Fruit fly (Drosophila melanogaster) whole organism, embryonic: Measurements from ENCODE around the gene Lip2.

Experiments
- Adf1 ChIP-seq: fragments of 200-800 bp; sonication (Bioruptor generic); IDR thresholded peaks from 2 replicates; pipeline ENCODE4 v1.3.6; 2022; ENCODE audit warnings: missing biosample characterization, missing genetic modification characterization
- C15 ChIP-seq: fragments of 200-800 bp; sonication (Bioruptor generic); IDR thresholded peaks from 3 replicates; pipeline ENCODE4 v1.3.6; 2022; ENCODE audit warnings: missing biosample characterization, missing genetic modification characterization
- CG10366 ChIP-seq: fragments of 200-800 bp; sonication (Bioruptor generic); IDR thresholded peaks from 2 replicates; pipeline ENCODE4 v1.3.6; 2022; ENCODE audit warnings: missing biosample characterization, missing genetic modification characterization
- CG12071 ChIP-seq: fragments of 200-800 bp; sonication (Bioruptor generic); optimal IDR thresholded peaks from 3 replicates; lab custom pipeline; 2018; ENCODE audit warnings: missing biosample characterization, mild to moderate bottlenecking, missing genetic modification characterization
- CG1233 ChIP-seq: fragments of 200-800 bp; sonication (Bioruptor generic); optimal IDR thresholded peaks from 4 replicates; lab custom pipeline; 2018; ENCODE audit warnings: missing biosample characterization, mild to moderate bottlenecking, missing genetic modification characterization
- CG15073 ChIP-seq: fragments of 200-800 bp; sonication (Bioruptor generic); optimal IDR thresholded peaks from 2 replicates; lab custom pipeline; 2016; ENCODE audit warnings: missing biosample characterization, missing genetic modification characterization
- CG17361 ChIP-seq: fragments of 200-800 bp; sonication (Bioruptor generic); IDR thresholded peaks from 3 replicates; pipeline ENCODE4 v1.3.6; 2022; ENCODE audit warnings: missing biosample characterization, missing genetic modification characterization
- CG2120 ChIP-seq: fragments of 200-800 bp; sonication (Bioruptor generic); optimal IDR thresholded peaks from 3 replicates; lab custom pipeline; 2016; ENCODE audit warnings: missing biosample characterization, missing genetic modification characterization
- CG2129 ChIP-seq: fragments of 200-800 bp; sonication (Bioruptor generic); IDR thresholded peaks from 2 replicates; pipeline ENCODE4 v1.3.6; 2022; ENCODE audit warnings: missing biosample characterization, missing genetic modification characterization; ENCODE audit not compliant: partially characterized antibody
- CG2712 ChIP-seq: fragments of 200-800 bp; optimal IDR thresholded peaks from 3 replicates; lab custom pipeline; 2019; ENCODE audit warnings: missing biosample characterization, mild to moderate bottlenecking, missing genetic modification characterization, moderate library complexity
- CG3065 ChIP-seq: fragments of 200-800 bp; sonication (Bioruptor generic); optimal IDR thresholded peaks from 2 replicates; lab custom pipeline; 2016; ENCODE audit warnings: missing biosample characterization, missing genetic modification characterization
- CG4360 ChIP-seq: fragments of 200-800 bp; sonication (Bioruptor generic); IDR thresholded peaks from 2 replicates; pipeline ENCODE4 v1.3.6; 2022; ENCODE audit warnings: missing biosample characterization, missing genetic modification characterization
- CG6654 ChIP-seq: fragments of 200-800 bp; sonication (Bioruptor generic); optimal IDR thresholded peaks from 2 replicates; lab custom pipeline; 2017; ENCODE audit warnings: missing biosample characterization, mild to moderate bottlenecking, missing genetic modification characterization
- CG6689 ChIP-seq: fragments of 200-800 bp; sonication (Bioruptor generic); IDR thresholded peaks from 2 replicates; pipeline ENCODE4 v1.3.6; 2022; ENCODE audit warnings: missing biosample characterization, missing genetic modification characterization
- CG7963 ChIP-seq: fragments of 200-800 bp; sonication (Bioruptor generic); IDR thresholded peaks from 3 replicates; pipeline ENCODE4 v1.3.6; 2022; ENCODE audit warnings: missing biosample characterization, missing genetic modification characterization; ENCODE audit not compliant: partially characterized antibody
- CG8765 ChIP-seq: fragments of 200-800 bp; sonication (Bioruptor generic); IDR thresholded peaks from 2 replicates; pipeline ENCODE4 v1.3.6; 2022; ENCODE audit warnings: missing biosample characterization, missing genetic modification characterization
- CG8924 ChIP-seq: fragments of 200-800 bp; optimal IDR thresholded peaks from 3 replicates; lab custom pipeline; 2019; ENCODE audit warnings: missing biosample characterization, mild to moderate bottlenecking, missing genetic modification characterization, moderate library complexity
- CG9437 ChIP-seq: fragments of 200-800 bp; sonication (Bioruptor generic); optimal IDR thresholded peaks from 2 replicates; lab custom pipeline; 2018; ENCODE audit warnings: missing biosample characterization, mild to moderate bottlenecking, missing genetic modification characterization
- H15 ChIP-seq: fragments of 200-800 bp; sonication (Bioruptor generic); IDR thresholded peaks from 3 replicates; pipeline ENCODE4 v1.3.6; 2022; ENCODE audit warnings: missing biosample characterization, missing genetic modification characterization
- HmgZ ChIP-seq: fragments of 200-800 bp; sonication (Bioruptor generic); optimal IDR thresholded peaks from 2 replicates; lab custom pipeline; 2018; ENCODE audit warnings: missing biosample characterization, mild to moderate bottlenecking, missing genetic modification characterization
- Hmx ChIP-seq: fragments of 200-800 bp; sonication (Bioruptor generic); optimal IDR thresholded peaks from 2 replicates; lab custom pipeline; 2016; ENCODE audit warnings: missing biosample characterization, missing genetic modification characterization
- MESR4 ChIP-seq: fragments of 200-800 bp; sonication (Bioruptor generic); optimal IDR thresholded peaks from 2 replicates; lab custom pipeline; 2018; ENCODE audit warnings: missing biosample characterization, mild to moderate bottlenecking, missing genetic modification characterization, moderate library complexity
- Mes4 ChIP-seq: fragments of 200-800 bp; sonication (Bioruptor generic); optimal IDR thresholded peaks from 2 replicates; lab custom pipeline; 2016; ENCODE audit warnings: missing biosample characterization, missing genetic modification characterization
- NC2β ChIP-seq: fragments of 200-800 bp; sonication (Bioruptor generic); optimal IDR thresholded peaks from 2 replicates; lab custom pipeline; 2016; ENCODE audit warnings: missing biosample characterization, missing genetic modification characterization
- Nf-YA ChIP-seq: fragments of 200-800 bp; sonication (Bioruptor generic); IDR thresholded peaks from 2 replicates; pipeline ENCODE4 v1.3.6; 2022; ENCODE audit warnings: missing biosample characterization, missing genetic modification characterization
- Optix ChIP-seq: fragments of 200-800 bp; sonication (Bioruptor generic); IDR thresholded peaks from 3 replicates; pipeline ENCODE4 v1.3.6; 2022; ENCODE audit warnings: missing biosample characterization, missing genetic modification characterization
- Pdp1 ChIP-seq, 2 experiments: fragments of 200-800 bp; sonication (Bioruptor generic); optimal IDR thresholded peaks; 3 replicates each; lab custom pipeline; 2016; ENCODE audit warnings: missing biosample characterization in 2 of 2, missing genetic modification characterization in 2 of 2, mild to moderate bottlenecking in 1 of 2, moderate library complexity in 1 of 2
- Ptx1 ChIP-seq: fragments of 200-800 bp; sonication (Bioruptor generic); IDR thresholded peaks from 2 replicates; pipeline ENCODE4 v1.3.6; 2022; ENCODE audit warnings: missing biosample characterization, missing genetic modification characterization
- Side ChIP-seq: fragments of 200-800 bp; sonication (Bioruptor generic); optimal IDR thresholded peaks from 2 replicates; lab custom pipeline; 2016; ENCODE audit warnings: missing biosample characterization, missing genetic modification characterization
- Trl ChIP-seq, 3 experiments: fragments of >200 bp in 2 of 3; fragments of 200-800 bp in 1 of 3; sonication (Bioruptor generic) in 1 of 3; optimal IDR thresholded peaks; 2 replicates in 1 of 3; 3 replicates in 2 of 3; lab custom pipeline; 2016 to 2017; ENCODE audit warnings: missing biosample characterization in 1 of 3, missing genetic modification characterization in 1 of 3
- Usf ChIP-seq: fragments of 200-800 bp; sonication (Bioruptor generic); optimal IDR thresholded peaks from 2 replicates; lab custom pipeline; 2017; ENCODE audit warnings: missing genotype, missing biosample characterization, missing genetic modification characterization
- Vsx1 ChIP-seq: fragments of 200-800 bp; sonication (Bioruptor generic); optimal IDR thresholded peaks from 2 replicates; lab custom pipeline; 2017; ENCODE audit warnings: missing biosample characterization, mild to moderate bottlenecking, missing genetic modification characterization, missing genetic modification reagents
- Xbp1 ChIP-seq: fragments of 200-800 bp; sonication (Bioruptor generic); optimal IDR thresholded peaks from 3 replicates; lab custom pipeline; 2016; ENCODE audit warnings: missing biosample characterization, mild to moderate bottlenecking, missing genetic modification characterization
- az2 ChIP-seq: fragments of 200-800 bp; sonication (Bioruptor generic); optimal IDR thresholded peaks from 3 replicates; lab custom pipeline; 2016; ENCODE audit warnings: missing biosample characterization, missing genetic modification characterization
- bowl ChIP-seq: fragments of 200-800 bp; sonication (Bioruptor generic); IDR thresholded peaks from 2 replicates; pipeline ENCODE4 v1.3.6; 2022; ENCODE audit warnings: missing biosample characterization, missing genetic modification characterization
- crc ChIP-seq: fragments of 200-800 bp; sonication (Bioruptor generic); optimal IDR thresholded peaks from 2 replicates; lab custom pipeline; 2016; ENCODE audit warnings: missing biosample characterization, missing genetic modification characterization
- dmrt11E ChIP-seq: fragments of 200-800 bp; sonication (Bioruptor generic); optimal IDR thresholded peaks from 3 replicates; lab custom pipeline; 2018; ENCODE audit warnings: missing biosample characterization, mild to moderate bottlenecking, missing genetic modification characterization, moderate library complexity
- dmrt99B ChIP-seq: fragments of 200-800 bp; sonication (Bioruptor generic); optimal IDR thresholded peaks from 2 replicates; lab custom pipeline; 2018; ENCODE audit warnings: missing biosample characterization, mild to moderate bottlenecking, missing genetic modification characterization, moderate library complexity
- hbn ChIP-seq: fragments of 200-800 bp; sonication (Bioruptor generic); IDR thresholded peaks from 2 replicates; pipeline ENCODE4 v1.3.6; 2022; ENCODE audit warnings: missing biosample characterization, missing genetic modification characterization; ENCODE audit not compliant: partially characterized antibody
- knrl ChIP-seq: fragments of 200-800 bp; sonication (Bioruptor generic); IDR thresholded peaks from 3 replicates; pipeline ENCODE4 v1.3.6; 2022; ENCODE audit warnings: missing biosample characterization, missing genetic modification characterization; ENCODE audit not compliant: partially characterized antibody
- lbe ChIP-seq: fragments of 200-800 bp; sonication (Bioruptor generic); optimal IDR thresholded peaks from 2 replicates; lab custom pipeline; 2016; ENCODE audit warnings: missing biosample characterization, mild to moderate bottlenecking, missing genetic modification characterization
- mirr ChIP-seq: fragments of 200-800 bp; sonication (Bioruptor generic); optimal IDR thresholded peaks from 3 replicates; lab custom pipeline; 2018; ENCODE audit warnings: missing biosample characterization, mild to moderate bottlenecking, missing genetic modification characterization
- org-1 ChIP-seq: fragments of 200-800 bp; sonication (Bioruptor generic); optimal IDR thresholded peaks from 2 replicates; lab custom pipeline; 2017; ENCODE audit warnings: missing biosample characterization, missing genetic modification characterization
- prd ChIP-seq, 3 experiments: fragments of >200 bp in 2 of 3; fragments of 200-800 bp in 1 of 3; sonication (Bioruptor generic) in 1 of 3; optimal IDR thresholded peaks in 2 of 3; IDR thresholded peaks in 1 of 3; 2 replicates in 2 of 3; 3 replicates in 1 of 3; pipeline versions ENCODE4 v1.3.6 to Lab custom; 2017 to 2022; ENCODE audit warnings: missing biosample characterization in 1 of 3, missing genetic modification characterization in 1 of 3
- sc ChIP-seq, 3 experiments: fragments of >200 bp in 2 of 3; fragments of 200-800 bp in 1 of 3; sonication (Bioruptor generic) in 1 of 3; optimal IDR thresholded peaks; 2 replicates in 2 of 3; 3 replicates in 1 of 3; lab custom pipeline; 2017; ENCODE audit warnings: mild to moderate bottlenecking in 1 of 3, missing biosample characterization in 1 of 3, missing genetic modification characterization in 1 of 3, missing genetic modification reagents in 1 of 3
- seq ChIP-seq: fragments of 200-800 bp; sonication (Bioruptor generic); IDR thresholded peaks from 2 replicates; pipeline ENCODE4 v1.3.6; 2022; ENCODE audit warnings: missing biosample characterization, missing genetic modification characterization
- slou ChIP-seq: fragments of 200-800 bp; sonication (Bioruptor generic); optimal IDR thresholded peaks from 3 replicates; lab custom pipeline; 2016; ENCODE audit warnings: missing biosample characterization, missing genetic modification characterization
- tgo ChIP-seq: fragments of 200-800 bp; sonication (Bioruptor generic); IDR thresholded peaks from 3 replicates; pipeline ENCODE4 v1.3.6; 2022; ENCODE audit warnings: missing biosample characterization, missing genetic modification characterization
- tin ChIP-seq: fragments of 200-800 bp; sonication (Bioruptor generic); optimal IDR thresholded peaks from 3 replicates; lab custom pipeline; 2016; ENCODE audit warnings: missing biosample characterization, missing genetic modification characterization
- zfh2 ChIP-seq: fragments of 200-800 bp; sonication (Bioruptor generic); optimal IDR thresholded peaks from 2 replicates; lab custom pipeline; 2016; ENCODE audit warnings: missing biosample characterization, missing genetic modification characterization

Gene Lip2

dm6 chr2L:10756049-10756448, 46.8 kb upstream of the Lip2 start, which contains the start of gene CG17124 (continued):
- no peak for TF ChIP-seq Usf (GFP tag; lab: Kevin White, UChicago)
- no peak for TF ChIP-seq CG8765 (GFP tag; lab: Robert Waterston, UW)
- TF ChIP-seq CG9437 (GFP tag; lab: Kevin White, UChicago) = no peak
- TF ChIP-seq CG3065 (GFP tag; lab: Kevin White, UChicago) = no peak
- no peak for TF ChIP-seq lbe (GFP tag; lab: Kevin White, UChicago)
- no peak for TF ChIP-seq Vsx1 (GFP tag; lab: Kevin White, UChicago)
- TF ChIP-seq Trl (optimal IDR thresholded peaks at IDR 0.05; lab: Kevin White, UChicago) = peak; percentile 43 to 61
- TF ChIP-seq Trl (GFP tag; optimal IDR thresholded peaks at IDR 0.05; lab: Kevin White, UChicago) = peak; percentile 44
- no peak for TF ChIP-seq hbn
- no peak for TF ChIP-seq CG15073 (GFP tag; lab: Kevin White, UChicago)
- TF ChIP-seq knrl (GFP tag; lab: Robert Waterston, UW) = peak; percentile 38; the same call in 1 of the 3 replicates
- TF ChIP-seq HmgZ (tag; lab: Kevin White, UChicago) = peak; percentile 46
- no peak for TF ChIP-seq CG6654 (GFP tag; lab: Kevin White, UChicago)
- TF ChIP-seq CG2129 = no peak
- TF ChIP-seq H15 = no peak
- no peak for TF ChIP-seq Ptx1 (GFP tag; lab: Robert Waterston, UW)
- TF ChIP-seq dmrt11E (tag; lab: Kevin White, UChicago) = no peak
- TF ChIP-seq Side (GFP tag; lab: Kevin White, UChicago) = peak; percentile 36
- TF ChIP-seq tin (GFP tag; lab: Kevin White, UChicago) = no peak
- TF ChIP-seq sc (optimal IDR thresholded peaks at IDR 0.05; lab: Kevin White, UChicago) = no peak
- no peak for TF ChIP-seq sc (GFP tag; optimal IDR thresholded peaks at IDR 0.05; lab: Kevin White, UChicago)
- no peak for TF ChIP-seq Xbp1 (GFP tag; lab: Kevin White, UChicago)
- no peak for TF ChIP-seq Mes4 (GFP tag; lab: Kevin White, UChicago)
- no peak for TF ChIP-seq Nf-YA
- TF ChIP-seq mirr (GFP tag; lab: Kevin White, UChicago) = peak; percentile 45
- TF ChIP-seq az2 (GFP tag; lab: Kevin White, UChicago) = no peak
- peak; percentile 4 for TF ChIP-seq org-1 (GFP tag; lab: Kevin White, UChicago)
- no peak for TF ChIP-seq CG17361 (GFP tag; lab: Robert Waterston, UW)
- TF ChIP-seq CG10366 (GFP tag; lab: Robert Waterston, UW) = no peak
- TF ChIP-seq CG4360 = no peak
- TF ChIP-seq tgo = no peak
- peak; percentile 19 for TF ChIP-seq CG2712
- TF ChIP-seq Adf1 (GFP tag; lab: Robert Waterston, UW) = peak; percentile 68
- no peak for TF ChIP-seq NC2β (GFP tag; lab: Kevin White, UChicago)
- no peak for TF ChIP-seq zfh2 (GFP tag; lab: Kevin White, UChicago)
- 0 out of 3 replicates have a peak, but pooled peaks have one; percentile 17 for TF ChIP-seq CG7963 (GFP tag; lab: Robert Waterston, UW)
- no peak for TF ChIP-seq seq
- peak; percentile 4 for TF ChIP-seq CG2120 (GFP tag; lab: Kevin White, UChicago)
- TF ChIP-seq Hmx (GFP tag; lab: Kevin White, UChicago) = no peak
- no peak for TF ChIP-seq MESR4 (GFP tag; lab: Kevin White, UChicago)
- TF ChIP-seq dmrt99B (tag; lab: Kevin White, UChicago) = peak; percentile 46
- no peak for TF ChIP-seq Pdp1 (GFP tag; optimal IDR thresholded peaks at IDR 0.05; lab: Kevin White, UChicago)
- TF ChIP-seq slou = no peak
- no peak for TF ChIP-seq CG1233 (GFP tag; lab: Kevin White, UChicago)
- TF ChIP-seq CG8924 = peak; percentile 49
- TF ChIP-seq CG12071 = peak; percentile 56
- no peak; the same call in 2 of the 3 replicates for TF ChIP-seq Optix (GFP tag; lab: Robert Waterston, UW)
- TF ChIP-seq prd (optimal IDR thresholded peaks at IDR 0.05; lab: Kevin White, UChicago) = no peak
- no peak for TF ChIP-seq prd (GFP tag; IDR thresholded peaks at IDR 0.05; lab: Robert Waterston, UW)
- no peak for TF ChIP-seq crc (GFP tag; lab: Kevin White, UChicago)
- TF ChIP-seq CG6689 (GFP tag; lab: Robert Waterston, UW) = peak; percentile 11; the same call in 1 of the 2 replicates
- no peak for TF ChIP-seq C15 (GFP tag; lab: Robert Waterston, UW)
- TF ChIP-seq bowl (GFP tag; lab: Robert Waterston, UW) = no peak
